Worm (Caenorhabditis elegans) whole organism, midembryonic: ENCODE data around the gene clpp-1.

Experiments used
- T22C8.4 ChIP-seq: fragments of 200-800 bp; sonication (Bioruptor generic); IDR thresholded peaks from 2 replicates; pipeline ENCODE4 v1.3.6; 2022; ENCODE audit warnings: missing genetic modification characterization, missing compliant biosample characterization
- cog-1 ChIP-seq: sonication (generic microtip); optimal IDR thresholded peaks from 2 replicates; lab custom pipeline; 2016; ENCODE audit warnings: missing genetic modification characterization, missing compliant biosample characterization
- flt-1 ChIP-seq: fragments of 200-800 bp; sonication (Bioruptor generic); IDR thresholded peaks from 2 replicates; pipeline ENCODE4 v1.3.6; 2022; ENCODE audit warnings: missing genetic modification characterization, missing compliant biosample characterization
- klf-2 ChIP-seq: fragments of 200-800 bp; sonication (Bioruptor generic); conservative IDR thresholded peaks from 2 replicates; pipeline ENCODE4 v1.3.6; 2022; ENCODE audit warnings: missing genetic modification reagents, missing genetic modification characterization, missing compliant biosample characterization
- med-1 ChIP-seq: sonication (generic microtip); optimal IDR thresholded peaks from 2 replicates; lab custom pipeline; 2017; ENCODE audit warnings: missing genetic modification characterization, mild to moderate bottlenecking, missing compliant biosample characterization, antibody characterized with exemption, missing genetic modification reagents; ENCODE audit not compliant: insufficient read depth
- ref-1 ChIP-seq: fragments of 200-800 bp; sonication (Bioruptor generic); conservative IDR thresholded peaks from 2 replicates; pipeline ENCODE4 v1.3.6; 2022; ENCODE audit warnings: missing genetic modification reagents, missing genetic modification characterization, missing compliant biosample characterization
- tab-1 ChIP-seq: fragments of 200-800 bp; sonication (Bioruptor generic); IDR thresholded peaks from 2 replicates; pipeline ENCODE4 v1.3.6; 2022; ENCODE audit warnings: missing genetic modification characterization, missing compliant biosample characterization
- ztf-23 ChIP-seq: fragments of 200-800 bp; sonication (Bioruptor generic); IDR thresholded peaks from 2 replicates; pipeline ENCODE4 v1.3.6; 2022; ENCODE audit warnings: missing genetic modification reagents, missing genetic modification characterization, missing compliant biosample characterization
- ztf-29 ChIP-seq: fragments of 200-800 bp; sonication (Bioruptor generic); IDR thresholded peaks from 2 replicates; pipeline ENCODE4 v1.3.6; 2022; ENCODE audit warnings: missing genetic modification reagents, missing genetic modification characterization, missing compliant biosample characterization

DNA sequence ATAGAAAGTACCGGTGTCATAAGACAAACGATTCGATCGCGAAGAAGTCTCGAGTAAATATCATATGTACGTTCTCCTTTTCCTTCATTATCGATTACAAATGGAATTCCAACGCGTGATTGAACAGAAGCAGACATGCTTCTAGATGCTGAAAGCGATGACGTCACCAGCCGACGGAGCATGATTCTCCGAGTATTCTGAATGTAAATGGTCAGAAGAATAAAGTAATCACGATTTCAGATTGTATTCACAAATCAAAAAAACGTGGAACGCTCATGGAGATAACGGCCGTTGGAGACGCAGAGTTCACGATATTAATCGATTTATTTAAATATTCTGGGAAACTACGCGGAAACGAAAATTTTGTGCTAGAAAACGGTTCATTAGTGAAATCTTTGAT is at the start of gene clpp-1:
- TF ChIP-seq cog-1: no peak
- TF ChIP-seq ztf-23 (GFP tag; lab: Robert Waterston, UW): no peak
- TF ChIP-seq med-1 (GFP tag; lab: Kevin White, UChicago): no peak
- no peak for TF ChIP-seq ztf-29 (GFP tag; lab: Robert Waterston, UW)
- TF ChIP-seq flt-1 (GFP tag; lab: Robert Waterston, UW): no peak
- no peak for TF ChIP-seq tab-1 (GFP tag; lab: Robert Waterston, UW)
- no peak for TF ChIP-seq ref-1
- TF ChIP-seq klf-2: no peak
- TF ChIP-seq T22C8.4 (GFP tag; lab: Robert Waterston, UW): no peak
